Worm (Caenorhabditis elegans) whole organism, L4 larva: ENCODE measurements around the gene ragc-1.

Experiments
- F26F4.8 ChIP-seq: fragments of 200-800 bp; sonication (Bioruptor generic); conservative IDR thresholded peaks from 2 replicates; pipeline ENCODE4 v1.3.6; 2022; ENCODE audit warnings: missing genetic modification characterization, missing compliant biosample characterization
- T26A8.4 ChIP-seq: fragments of 200-800 bp; sonication (Bioruptor generic); IDR thresholded peaks from 2 replicates; pipeline ENCODE4 v1.3.6; 2022; ENCODE audit warnings: missing genetic modification characterization, missing compliant biosample characterization
- Y5F2A.4 ChIP-seq: fragments of 200-800 bp; sonication (Bioruptor generic); optimal IDR thresholded peaks from 2 replicates; lab custom pipeline; 2018; ENCODE audit warnings: mild to moderate bottlenecking, missing genetic modification characterization, missing compliant biosample characterization
- arid-1 ChIP-seq: fragments of 200-800 bp; sonication (Bioruptor generic); conservative IDR thresholded peaks from 2 replicates; pipeline ENCODE4 v1.3.6; 2022; ENCODE audit warnings: missing genetic modification reagents, missing genetic modification characterization, missing compliant biosample characterization
- attf-4 ChIP-seq: sonication (generic microtip); optimal IDR thresholded peaks from 3 replicates; lab custom pipeline; 2017; ENCODE audit warnings: missing biosample characterization, missing genetic modification characterization
- ceh-20 ChIP-seq: fragments of 200-800 bp; sonication (Bioruptor generic); IDR thresholded peaks from 2 replicates; pipeline ENCODE4 v1.3.6; 2022; ENCODE audit warnings: missing genetic modification reagents, missing genetic modification characterization, missing compliant biosample characterization
- ceh-62 ChIP-seq: sonication (generic microtip); optimal IDR thresholded peaks from 2 replicates; lab custom pipeline; 2017; ENCODE audit warnings: missing biosample characterization, missing genetic modification characterization
- ceh-82 ChIP-seq: sonication (generic microtip); optimal IDR thresholded peaks from 2 replicates; lab custom pipeline; 2017; ENCODE audit warnings: missing biosample characterization, missing genetic modification characterization
- ces-1 ChIP-seq: fragments of 150-350 bp; sonication (generic microtip); optimal IDR thresholded peaks from 4 replicates; lab custom pipeline; 2014; ENCODE audit warnings: missing biosample characterization, missing genetic modification reagents, missing genetic modification characterization
- cey-2 ChIP-seq: sonication (generic microtip); optimal IDR thresholded peaks from 3 replicates; lab custom pipeline; 2017; ENCODE audit warnings: missing genetic modification characterization, mild to moderate bottlenecking, missing compliant biosample characterization, antibody characterized with exemption, borderline replicate concordance; ENCODE audit not compliant: insufficient read depth
- daf-12 ChIP-seq: fragments of 150-350 bp; optimal IDR thresholded peaks from 2 replicates; lab custom pipeline; 2014; ENCODE audit warnings: missing biosample characterization, missing genetic modification reagents, missing genetic modification characterization
- daf-19 ChIP-seq: fragments of 200-800 bp; sonication (Bioruptor generic); conservative IDR thresholded peaks from 2 replicates; pipeline ENCODE4 v1.3.6; 2022; ENCODE audit warnings: missing genetic modification characterization, missing compliant biosample characterization
- daf-8 ChIP-seq: fragments of 200-800 bp; sonication (Bioruptor generic); IDR thresholded peaks from 2 replicates; pipeline ENCODE4 v1.3.6; 2022; ENCODE audit warnings: missing genetic modification characterization, missing compliant biosample characterization
- dmd-6 ChIP-seq: fragments of 200-800 bp; sonication (Bioruptor generic); IDR thresholded peaks from 2 replicates; pipeline ENCODE4 v1.3.6; 2022; ENCODE audit warnings: missing genetic modification reagents, missing genetic modification characterization, missing compliant biosample characterization
- dmd-8 ChIP-seq: fragments of 200-800 bp; sonication (Bioruptor generic); IDR thresholded peaks from 2 replicates; pipeline ENCODE4 v1.3.6; 2022; ENCODE audit warnings: missing genetic modification characterization, missing compliant biosample characterization
- dmd-9 ChIP-seq: fragments of 200-800 bp; sonication (Bioruptor generic); IDR thresholded peaks from 2 replicates; pipeline ENCODE4 v1.3.6; 2022; ENCODE audit warnings: missing genetic modification reagents, missing genetic modification characterization, missing compliant biosample characterization
- duxl-1 ChIP-seq: sonication (generic microtip); optimal IDR thresholded peaks from 2 replicates; lab custom pipeline; 2016; ENCODE audit warnings: mild to moderate bottlenecking, missing genetic modification characterization, moderate library complexity, missing compliant biosample characterization; ENCODE audit not compliant: poor library complexity
- gei-8 ChIP-seq: fragments of 200-800 bp; sonication (Bioruptor generic); optimal IDR thresholded peaks from 2 replicates; lab custom pipeline; 2018; ENCODE audit warnings: mild to moderate bottlenecking, missing genetic modification characterization, missing compliant biosample characterization
- hif-1 ChIP-seq, 2 experiments: sonication (generic microtip); optimal IDR thresholded peaks; 2 replicates each; lab custom pipeline; 2016 to 2017; ENCODE audit warnings: missing compliant biosample characterization in 2 of 2, missing genetic modification characterization in 2 of 2, missing genetic modification reagents in 2 of 2, missing genotype in 2 of 2, mild to moderate bottlenecking in 1 of 2
- hlh-11 ChIP-seq: fragments of 200-800 bp; sonication (Bioruptor generic); optimal IDR thresholded peaks from 2 replicates; lab custom pipeline; 2018; ENCODE audit warnings: mild to moderate bottlenecking, missing genetic modification characterization, missing compliant biosample characterization
- hlh-30 ChIP-seq: sonication (generic microtip); optimal IDR thresholded peaks from 2 replicates; lab custom pipeline; 2017; ENCODE audit warnings: antibody characterized with exemption, mild to moderate bottlenecking, missing genetic modification characterization, missing compliant biosample characterization; ENCODE audit not compliant: insufficient read depth
- hmg-1.1 ChIP-seq: fragments of 200-800 bp; sonication (Bioruptor generic); IDR thresholded peaks from 2 replicates; pipeline ENCODE4 v1.3.6; 2022; ENCODE audit warnings: missing genetic modification reagents, missing genetic modification characterization, missing compliant biosample characterization
- jun-1 ChIP-seq: fragments of 150-350 bp; optimal IDR thresholded peaks from 2 replicates; lab custom pipeline; 2014; ENCODE audit warnings: missing biosample characterization, missing genetic modification reagents, missing genetic modification characterization
- lin-15B ChIP-seq: fragments of 150-350 bp; sonication (generic microtip); optimal IDR thresholded peaks from 3 replicates; lab custom pipeline; 2014; ENCODE audit warnings: missing biosample characterization, missing genetic modification characterization
- lin-29 ChIP-seq: fragments of 200-800 bp; sonication (Bioruptor generic); IDR thresholded peaks from 2 replicates; pipeline ENCODE4 v1.3.6; 2022; ENCODE audit warnings: missing genetic modification reagents, missing genetic modification characterization, missing compliant biosample characterization
- lin-38 ChIP-seq: fragments of 200-800 bp; sonication (Bioruptor generic); IDR thresholded peaks from 2 replicates; pipeline ENCODE4 v1.3.6; 2022; ENCODE audit warnings: missing genetic modification reagents, missing genetic modification characterization, missing compliant biosample characterization
- lir-3 ChIP-seq: sonication (generic microtip); optimal IDR thresholded peaks from 2 replicates; lab custom pipeline; 2016; ENCODE audit warnings: mild to moderate bottlenecking, missing genetic modification characterization, missing compliant biosample characterization
- mdt-29 ChIP-seq: fragments of 200-800 bp; sonication (Bioruptor generic); IDR thresholded peaks from 2 replicates; pipeline ENCODE4 v1.3.6; 2022; ENCODE audit warnings: missing genetic modification reagents, missing genetic modification characterization, missing compliant biosample characterization
- mep-1 ChIP-seq: fragments of 150-350 bp; sonication (generic microtip); optimal IDR thresholded peaks from 3 replicates; lab custom pipeline; 2014; ENCODE audit warnings: missing biosample characterization, missing genetic modification characterization
- nhr-10 ChIP-seq: fragments of 150-350 bp; optimal IDR thresholded peaks from 2 replicates; lab custom pipeline; 2014; ENCODE audit warnings: missing biosample characterization, missing genetic modification characterization
- nhr-11 ChIP-seq: fragments of 150-350 bp; optimal IDR thresholded peaks from 2 replicates; lab custom pipeline; 2014; ENCODE audit warnings: missing biosample characterization, missing genetic modification characterization
- nhr-41 ChIP-seq: fragments of 200-800 bp; sonication (Bioruptor generic); IDR thresholded peaks from 2 replicates; pipeline ENCODE4 v1.3.6; 2022; ENCODE audit warnings: missing genetic modification reagents, missing genetic modification characterization, missing compliant biosample characterization
- nhr-42 ChIP-seq: fragments of 200-800 bp; sonication (Bioruptor generic); IDR thresholded peaks from 2 replicates; pipeline ENCODE4 v1.3.6; 2022; ENCODE audit warnings: missing genetic modification characterization, missing compliant biosample characterization
- nhr-76 ChIP-seq: fragments of 150-350 bp; optimal IDR thresholded peaks from 2 replicates; lab custom pipeline; 2014; ENCODE audit warnings: missing biosample characterization, missing genetic modification characterization
- nhr-77 ChIP-seq: fragments of 150-350 bp; optimal IDR thresholded peaks from 2 replicates; lab custom pipeline; 2014; ENCODE audit warnings: missing biosample characterization, missing genetic modification characterization
- php-3 ChIP-seq: fragments of 200-800 bp; sonication (Bioruptor generic); IDR thresholded peaks from 2 replicates; pipeline ENCODE4 v1.3.6; 2022; ENCODE audit warnings: missing genetic modification reagents, missing genetic modification characterization, missing compliant biosample characterization
- rbr-2 ChIP-seq: sonication (generic microtip); optimal IDR thresholded peaks from 2 replicates; lab custom pipeline; 2016; ENCODE audit warnings: missing genotype, missing genetic modification characterization, missing compliant biosample characterization
- saeg-2 ChIP-seq: fragments of 200-800 bp; sonication (Bioruptor generic); IDR thresholded peaks from 2 replicates; pipeline ENCODE4 v1.3.6; 2022; ENCODE audit warnings: missing genetic modification reagents, missing genetic modification characterization, missing compliant biosample characterization
- set-16 ChIP-seq: fragments of 200-800 bp; sonication (Bioruptor generic); IDR thresholded peaks from 2 replicates; pipeline ENCODE4 v1.3.6; 2022; ENCODE audit warnings: missing genetic modification reagents, missing genetic modification characterization, missing compliant biosample characterization
- snpc-4 ChIP-seq: fragments of 150-350 bp; optimal IDR thresholded peaks from 2 replicates; lab custom pipeline; 2014; ENCODE audit warnings: missing biosample characterization, missing genetic modification characterization
- spr-1 ChIP-seq: sonication (generic microtip); optimal IDR thresholded peaks from 2 replicates; lab custom pipeline; 2016; ENCODE audit warnings: mild to moderate bottlenecking, missing genetic modification characterization, missing compliant biosample characterization
- unc-130 ChIP-seq: sonication (generic microtip); optimal IDR thresholded peaks from 2 replicates; lab custom pipeline; 2016; ENCODE audit warnings: missing genetic modification reagents, missing genetic modification characterization, missing compliant biosample characterization
- unc-39 ChIP-seq: sonication (generic microtip); optimal IDR thresholded peaks from 2 replicates; lab custom pipeline; 2017; ENCODE audit warnings: missing biosample characterization, missing genetic modification characterization
- vab-7 ChIP-seq: fragments of 200-800 bp; sonication (Bioruptor generic); IDR thresholded peaks from 2 replicates; pipeline ENCODE4 v1.3.6; 2022; ENCODE audit warnings: missing genetic modification reagents, missing genetic modification characterization, missing compliant biosample characterization
- zfp-2 ChIP-seq: sonication (generic microtip); optimal IDR thresholded peaks from 2 replicates; lab custom pipeline; 2016; ENCODE audit warnings: mild to moderate bottlenecking, missing genetic modification characterization, missing compliant biosample characterization
- zfp-3 ChIP-seq: fragments of 200-800 bp; sonication (Bioruptor generic); conservative IDR thresholded peaks from 2 replicates; pipeline ENCODE4 v1.3.6; 2022; ENCODE audit warnings: missing genetic modification reagents, missing genetic modification characterization, missing compliant biosample characterization
- ztf-7 ChIP-seq: fragments of 150-350 bp; optimal IDR thresholded peaks from 2 replicates; lab custom pipeline; 2014; ENCODE audit warnings: missing biosample characterization, missing genetic modification characterization

The ragc-1 gene

DNA sequence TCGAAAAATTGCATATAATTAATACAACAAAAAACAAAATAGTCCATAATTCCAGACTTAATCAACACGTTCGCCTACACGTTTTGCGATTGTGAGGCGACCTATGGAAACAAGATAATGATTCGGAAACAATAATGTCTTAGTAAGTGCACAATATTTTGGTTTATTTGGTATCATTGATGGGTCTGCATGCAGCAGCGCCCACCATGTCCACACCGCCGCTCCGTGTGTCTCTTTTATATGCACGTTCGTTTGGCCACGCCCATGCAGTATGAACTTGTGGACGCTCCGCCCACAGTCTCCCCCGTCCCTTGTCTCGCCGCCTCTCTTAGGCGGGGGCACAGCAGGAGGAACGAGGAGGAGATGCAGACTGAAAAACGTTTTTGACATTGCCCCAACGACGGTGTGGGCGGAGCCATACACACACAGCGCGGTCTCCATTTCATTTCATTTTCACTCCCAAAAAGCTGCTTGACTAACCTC is 10.5 kb downstream of the ragc-1 start, which contains the start of gene mig-38 (continued):
- TF ChIP-seq zfp-3 = 0 out of 2 replicates have a peak, but pooled peaks have one; percentile 36
- peak; percentile 79 for TF ChIP-seq set-16 (GFP tag; lab: Robert Waterston, UW)
- TF ChIP-seq lin-38 (GFP tag; lab: Robert Waterston, UW) = peak; percentile 7; the same call in 1 of the 2 replicates
- peak; percentile 1 for TF ChIP-seq lir-3 (tag; lab: Kevin White, UChicago)
- no peak for TF ChIP-seq jun-1 (tag; lab: Kevin White, UChicago)
- TF ChIP-seq zfp-2 = no peak
- no peak for TF ChIP-seq daf-8 (GFP tag; lab: Robert Waterston, UW)
- peak; percentile 47 for TF ChIP-seq hlh-30 (tag; lab: Kevin White, UChicago)
- no peak for TF ChIP-seq lin-15B (tag; lab: Kevin White, UChicago)
- no peak for TF ChIP-seq snpc-4 (tag; lab: Kevin White, UChicago)
- TF ChIP-seq hlh-11 (tag; lab: Kevin White, UChicago) = peak; percentile 81
- TF ChIP-seq spr-1 = peak; percentile 8
- no peak for TF ChIP-seq vab-7 (GFP tag; lab: Robert Waterston, UW)
- TF ChIP-seq daf-12 (tag; lab: Kevin White, UChicago) = no peak
- no peak for TF ChIP-seq nhr-10
- TF ChIP-seq hif-1 (tag; optimal IDR thresholded peaks at IDR 0.05; lab: Kevin White, UChicago) = no peak
- 0 out of 2 replicates have a peak, but pooled peaks have one; percentile 69 for TF ChIP-seq daf-19 (GFP tag; lab: Robert Waterston, UW)
- no peak for TF ChIP-seq ceh-62
- TF ChIP-seq cey-2 (tag; lab: Kevin White, UChicago) = no peak
- no peak for TF ChIP-seq unc-39 (tag; lab: Kevin White, UChicago)
- TF ChIP-seq nhr-42 (GFP tag; lab: Robert Waterston, UW) = no peak
- TF ChIP-seq nhr-11 (tag; lab: Kevin White, UChicago) = peak; percentile 52
- TF ChIP-seq dmd-6 (GFP tag; lab: Robert Waterston, UW) = peak; percentile 39
- no peak for TF ChIP-seq gei-8
- no peak for TF ChIP-seq nhr-41 (GFP tag; lab: Robert Waterston, UW)
- TF ChIP-seq arid-1 (GFP tag; lab: Robert Waterston, UW) = peak; percentile 45
- TF ChIP-seq ceh-82 (tag; lab: Kevin White, UChicago) = no peak
- no peak for TF ChIP-seq F26F4.8 (GFP tag; lab: Robert Waterston, UW)
- no peak for TF ChIP-seq ztf-7 (tag; lab: Kevin White, UChicago)
- TF ChIP-seq unc-130 (GFP tag; lab: Kevin White, UChicago) = no peak
- peak; percentile 67 for TF ChIP-seq hmg-1.1
- TF ChIP-seq rbr-2 (tag; lab: Kevin White, UChicago) = peak; percentile 50
- peak; percentile 50 for TF ChIP-seq mep-1

DNA sequence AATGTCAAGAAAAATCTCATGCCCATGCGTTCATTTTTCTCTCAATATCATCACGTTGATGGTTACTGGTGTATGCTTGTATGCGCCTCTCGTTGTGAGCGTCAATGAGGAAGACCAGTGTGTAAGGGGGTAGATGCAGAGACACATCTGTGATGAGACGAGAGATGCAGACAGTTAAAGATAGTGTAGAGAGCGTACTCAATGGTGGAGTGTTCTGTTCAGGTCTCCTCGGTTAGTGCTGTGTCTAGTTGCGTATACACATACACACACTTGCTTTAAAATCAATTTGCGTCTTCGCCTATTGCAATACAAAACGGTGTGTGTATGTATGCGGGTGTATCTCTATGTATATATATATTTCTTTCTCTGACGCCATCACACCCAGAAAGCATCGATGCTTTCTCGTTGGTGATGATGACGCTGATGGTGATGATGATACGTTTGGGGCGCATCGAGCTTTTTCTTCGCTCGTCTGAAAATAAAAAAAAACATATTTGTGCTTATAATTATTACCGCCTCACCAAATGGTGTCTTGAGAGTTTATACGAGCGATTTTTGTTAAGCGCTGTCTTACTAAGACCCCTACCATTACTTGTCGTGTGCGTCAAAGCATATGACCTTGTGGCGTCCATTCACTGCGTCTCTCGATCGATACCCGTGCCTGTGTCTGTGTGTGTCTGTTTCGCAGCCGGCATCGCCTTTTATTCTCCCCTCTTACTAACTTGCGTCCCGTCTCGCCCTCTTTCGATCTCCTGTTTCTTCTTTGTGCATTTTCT is 11.1 kb downstream of the ragc-1 start, which contains the start of gene F40F11.3:
TSS of gene F40F11.3 (minus strand) at position 589 of the 776 bp plus-strand sequence.
- peak; percentile 38 for TF ChIP-seq attf-4
- TF ChIP-seq daf-8 (GFP tag; lab: Robert Waterston, UW) = no peak
- TF ChIP-seq nhr-77 (tag; lab: Kevin White, UChicago) = peak; percentile 17
- TF ChIP-seq snpc-4 (tag; lab: Kevin White, UChicago) = no peak
- no peak for TF ChIP-seq ceh-82 (tag; lab: Kevin White, UChicago)
- peak; percentile 94 for TF ChIP-seq hlh-30 (tag; lab: Kevin White, UChicago)
- TF ChIP-seq T26A8.4 = peak; percentile 74
- no peak for TF ChIP-seq nhr-76
- no peak for TF ChIP-seq unc-39 (tag; lab: Kevin White, UChicago)
- peak; percentile 95 for TF ChIP-seq hlh-11 (tag; lab: Kevin White, UChicago)
- TF ChIP-seq nhr-11 (tag; lab: Kevin White, UChicago) = peak; percentile 73
- peak; percentile 55 for TF ChIP-seq spr-1
- TF ChIP-seq daf-12 (tag; lab: Kevin White, UChicago) = no peak
- peak; percentile 67 for TF ChIP-seq lin-38 (GFP tag; lab: Robert Waterston, UW)
- no peak for TF ChIP-seq lin-29 (GFP tag; lab: Robert Waterston, UW)
- TF ChIP-seq dmd-8 (GFP tag; lab: Robert Waterston, UW) = peak; percentile 25; the same call in 1 of the 2 replicates
- peak; percentile 33; the same call in 1 of the 2 replicates for TF ChIP-seq dmd-9 (GFP tag; lab: Robert Waterston, UW)
- TF ChIP-seq duxl-1 (tag; lab: Kevin White, UChicago) = peak; percentile 77
- TF ChIP-seq ces-1 (GFP tag; lab: Kevin White, UChicago) = peak; percentile 56
- TF ChIP-seq ceh-20 (GFP tag; lab: Robert Waterston, UW) = peak; percentile 38; the same call in 1 of the 2 replicates
- TF ChIP-seq nhr-42 (GFP tag; lab: Robert Waterston, UW) = peak; percentile 64; the same call in 1 of the 2 replicates
- peak; percentile 77 for TF ChIP-seq php-3 (GFP tag; lab: Robert Waterston, UW)
- no peak for TF ChIP-seq saeg-2 (GFP tag; lab: Robert Waterston, UW)
- TF ChIP-seq Y5F2A.4 (GFP tag; lab: Kevin White, UChicago) = no peak
- TF ChIP-seq mdt-29 (GFP tag; lab: Robert Waterston, UW) = no peak; the same call in 1 of the 2 replicates
